Worm (Caenorhabditis elegans) whole organism, late embryonic: ENCODE data around the gene mksr-1.

Source experiments
- C08G9.2 ChIP-seq: sonication (generic microtip); optimal IDR thresholded peaks from 2 replicates; lab custom pipeline; 2016; ENCODE audit warnings: mild to moderate bottlenecking, missing genetic modification characterization, moderate library complexity, missing compliant biosample characterization
- C38D4.7 ChIP-seq: fragments of 200-800 bp; sonication (Bioruptor generic); optimal IDR thresholded peaks from 2 replicates; lab custom pipeline; 2018; ENCODE audit warnings: mild to moderate bottlenecking, missing genetic modification characterization, moderate library complexity, missing compliant biosample characterization
- F13H6.1 ChIP-seq: sonication (generic microtip); optimal IDR thresholded peaks from 2 replicates; lab custom pipeline; 2016; ENCODE audit warnings: missing genetic modification characterization, missing compliant biosample characterization
- K02D7.2 ChIP-seq: sonication (generic microtip); optimal IDR thresholded peaks from 2 replicates; lab custom pipeline; 2017; ENCODE audit warnings: mild to moderate bottlenecking, missing genetic modification characterization, missing compliant biosample characterization
- T23F11.4 ChIP-seq: fragments of 200-800 bp; sonication (Bioruptor generic); optimal IDR thresholded peaks from 2 replicates; lab custom pipeline; 2018; ENCODE audit warnings: mild to moderate bottlenecking, missing genetic modification characterization, missing compliant biosample characterization
- Y22D7AL.16 ChIP-seq: sonication (generic microtip); optimal IDR thresholded peaks from 2 replicates; lab custom pipeline; 2016; ENCODE audit warnings: missing genetic modification characterization, missing compliant biosample characterization
- ama-1 ChIP-seq: fragments of 150-350 bp; optimal IDR thresholded peaks from 2 replicates; lab custom pipeline; 2014
- ceh-14 ChIP-seq: sonication (generic microtip); optimal IDR thresholded peaks from 2 replicates; lab custom pipeline; 2016; ENCODE audit warnings: missing genotype, missing genetic modification characterization, missing compliant biosample characterization
- ceh-18 ChIP-seq: sonication (generic microtip); optimal IDR thresholded peaks from 2 replicates; lab custom pipeline; 2016; ENCODE audit warnings: missing genetic modification characterization, missing compliant biosample characterization
- ceh-19 ChIP-seq: fragments of 200-800 bp; sonication (Bioruptor generic); optimal IDR thresholded peaks from 2 replicates; lab custom pipeline; 2018; ENCODE audit warnings: mild to moderate bottlenecking, missing genetic modification characterization, missing compliant biosample characterization
- ceh-2 ChIP-seq: sonication (generic microtip); optimal IDR thresholded peaks from 2 replicates; lab custom pipeline; 2016; ENCODE audit warnings: missing genotype, missing genetic modification characterization, missing compliant biosample characterization
- ceh-22 ChIP-seq: sonication (generic microtip); optimal IDR thresholded peaks from 2 replicates; lab custom pipeline; 2017; ENCODE audit warnings: missing biosample characterization, missing genetic modification characterization
- ceh-24 ChIP-seq: sonication (generic microtip); optimal IDR thresholded peaks from 2 replicates; lab custom pipeline; 2016; ENCODE audit warnings: mild to moderate bottlenecking, missing genetic modification characterization, missing compliant biosample characterization
- ceh-30 ChIP-seq: fragments of 150-350 bp; optimal IDR thresholded peaks from 2 replicates; lab custom pipeline; 2014; ENCODE audit warnings: missing biosample characterization, missing genetic modification characterization
- ceh-31 ChIP-seq: sonication (generic microtip); optimal IDR thresholded peaks from 2 replicates; lab custom pipeline; 2016; ENCODE audit warnings: missing genetic modification characterization, missing compliant biosample characterization
- ceh-48 ChIP-seq: sonication (generic microtip); optimal IDR thresholded peaks from 2 replicates; lab custom pipeline; 2016; ENCODE audit warnings: missing genetic modification characterization, inconsistent platforms, missing compliant biosample characterization
- ceh-6 ChIP-seq: fragments of 200-800 bp; sonication (Bioruptor generic); optimal IDR thresholded peaks from 2 replicates; lab custom pipeline; 2018; ENCODE audit warnings: mild to moderate bottlenecking, missing genetic modification characterization, missing compliant biosample characterization
- ceh-9 ChIP-seq: sonication (generic microtip); optimal IDR thresholded peaks from 2 replicates; lab custom pipeline; 2016; ENCODE audit warnings: mild to moderate bottlenecking, missing genetic modification characterization, inconsistent platforms, missing compliant biosample characterization
- dmd-4 ChIP-seq: sonication (generic microtip); optimal IDR thresholded peaks from 2 replicates; lab custom pipeline; 2016; ENCODE audit warnings: borderline replicate concordance, missing genetic modification characterization, missing compliant biosample characterization
- elt-2 ChIP-seq: sonication (generic microtip); optimal IDR thresholded peaks from 2 replicates; lab custom pipeline; 2016; ENCODE audit warnings: missing genetic modification reagents, missing genetic modification characterization, missing compliant biosample characterization
- elt-4 ChIP-seq: sonication (generic microtip); optimal IDR thresholded peaks from 2 replicates; lab custom pipeline; 2016; ENCODE audit warnings: missing genetic modification characterization, missing compliant biosample characterization
- ets-4 ChIP-seq: sonication (generic microtip); optimal IDR thresholded peaks from 2 replicates; lab custom pipeline; 2016; ENCODE audit warnings: missing genetic modification characterization, missing compliant biosample characterization
- fax-1 ChIP-seq: sonication (generic microtip); optimal IDR thresholded peaks from 2 replicates; lab custom pipeline; 2016; ENCODE audit warnings: missing genotype, missing genetic modification characterization, missing compliant biosample characterization
- gmeb-2 ChIP-seq: sonication (generic microtip); optimal IDR thresholded peaks from 2 replicates; lab custom pipeline; 2016; ENCODE audit warnings: missing genetic modification characterization, inconsistent platforms, missing compliant biosample characterization
- hlh-13 ChIP-seq: fragments of 200-800 bp; sonication (Bioruptor generic); optimal IDR thresholded peaks from 2 replicates; lab custom pipeline; 2018; ENCODE audit warnings: mild to moderate bottlenecking, missing genetic modification characterization, missing compliant biosample characterization
- hlh-15 ChIP-seq: sonication (generic microtip); optimal IDR thresholded peaks from 2 replicates; lab custom pipeline; 2016; ENCODE audit warnings: missing genetic modification characterization, missing compliant biosample characterization
- hlh-30 ChIP-seq: sonication (generic microtip); optimal IDR thresholded peaks from 2 replicates; lab custom pipeline; 2017; ENCODE audit warnings: antibody characterized with exemption, missing genetic modification characterization, missing compliant biosample characterization; ENCODE audit not compliant: insufficient read depth
- hlh-6 ChIP-seq: sonication (generic microtip); optimal IDR thresholded peaks from 2 replicates; lab custom pipeline; 2016; ENCODE audit warnings: missing genotype, missing genetic modification characterization, missing compliant biosample characterization
- lim-6 ChIP-seq: sonication (generic microtip); optimal IDR thresholded peaks from 2 replicates; lab custom pipeline; 2016; ENCODE audit warnings: missing genetic modification characterization, missing compliant biosample characterization
- lin-11 ChIP-seq: fragments of 200-800 bp; sonication (Bioruptor generic); optimal IDR thresholded peaks from 2 replicates; lab custom pipeline; 2018; ENCODE audit warnings: mild to moderate bottlenecking, missing genetic modification characterization, missing compliant biosample characterization
- madf-2 ChIP-seq: sonication (generic microtip); optimal IDR thresholded peaks from 2 replicates; lab custom pipeline; 2017; ENCODE audit warnings: missing genetic modification characterization, missing compliant biosample characterization
- mec-3 ChIP-seq: sonication (generic microtip); optimal IDR thresholded peaks from 2 replicates; lab custom pipeline; 2016; ENCODE audit warnings: borderline replicate concordance, missing genetic modification characterization, missing compliant biosample characterization
- nfya-1 ChIP-seq: sonication (generic microtip); optimal IDR thresholded peaks from 2 replicates; lab custom pipeline; 2017; ENCODE audit warnings: missing genetic modification characterization, mild to moderate bottlenecking, missing compliant biosample characterization, antibody characterized with exemption, moderate library complexity
- nhr-11 ChIP-seq: fragments of 150-350 bp; optimal IDR thresholded peaks from 2 replicates; lab custom pipeline; 2014; ENCODE audit warnings: missing biosample characterization, missing genetic modification characterization
- odd-2 ChIP-seq: sonication (generic microtip); optimal IDR thresholded peaks from 2 replicates; lab custom pipeline; 2017; ENCODE audit warnings: antibody characterized with exemption, mild to moderate bottlenecking, missing genetic modification characterization, missing compliant biosample characterization
- pag-3 ChIP-seq: sonication (generic microtip); optimal IDR thresholded peaks from 2 replicates; lab custom pipeline; 2016; ENCODE audit warnings: missing compliant biosample characterization, missing genetic modification characterization, borderline replicate concordance
- pat-9 ChIP-seq: fragments of 200-800 bp; sonication (Bioruptor generic); optimal IDR thresholded peaks from 2 replicates; lab custom pipeline; 2018; ENCODE audit warnings: mild to moderate bottlenecking, missing genetic modification characterization, moderate library complexity, missing compliant biosample characterization
- pax-1 ChIP-seq: fragments of 150-350 bp; optimal IDR thresholded peaks from 2 replicates; lab custom pipeline; 2014; ENCODE audit warnings: missing biosample characterization, missing genetic modification characterization
- pha-4 ChIP-seq: fragments of 150-350 bp; optimal IDR thresholded peaks from 2 replicates; lab custom pipeline; 2018; ENCODE audit warnings: missing biosample characterization, missing genetic modification reagents, missing genetic modification characterization
- pqm-1 ChIP-seq: sonication (generic microtip); optimal IDR thresholded peaks from 2 replicates; lab custom pipeline; 2016; ENCODE audit warnings: missing genetic modification characterization, missing compliant biosample characterization
- rnt-1 ChIP-seq: sonication (generic microtip); optimal IDR thresholded peaks from 2 replicates; lab custom pipeline; 2016; ENCODE audit warnings: missing genetic modification characterization, missing compliant biosample characterization
- sox-2 ChIP-seq: fragments of 200-800 bp; sonication (Bioruptor generic); IDR thresholded peaks from 2 replicates; pipeline ENCODE4 v1.3.6; 2022; ENCODE audit warnings: missing genetic modification reagents, missing genetic modification characterization, missing compliant biosample characterization
- sox-4 ChIP-seq: sonication (generic microtip); optimal IDR thresholded peaks from 2 replicates; lab custom pipeline; 2017; ENCODE audit warnings: mild to moderate bottlenecking, missing genetic modification characterization, inconsistent platforms, missing compliant biosample characterization
- unc-3 ChIP-seq, 2 experiments: fragments of 200-800 bp in 1 of 2; sonication (Bioruptor generic) in 1 of 2; sonication (generic microtip) in 1 of 2; conservative IDR thresholded peaks in 1 of 2; optimal IDR thresholded peaks in 1 of 2; 2 replicates each; pipeline versions ENCODE4 v1.3.6 to Lab custom; 2016 to 2022; ENCODE audit warnings: missing compliant biosample characterization in 2 of 2, missing genetic modification characterization in 2 of 2, missing genetic modification reagents in 1 of 2
- unc-55 ChIP-seq: sonication (generic microtip); optimal IDR thresholded peaks from 2 replicates; lab custom pipeline; 2017; ENCODE audit warnings: missing biosample characterization, missing genetic modification reagents, missing genetic modification characterization
- unc-86 ChIP-seq: sonication (generic microtip); optimal IDR thresholded peaks from 2 replicates; lab custom pipeline; 2016; ENCODE audit warnings: missing genetic modification characterization, missing compliant biosample characterization

Gene mksr-1

ce11 chrX:1080549-1080948, 11.6 kb upstream of the mksr-1 start, which contains the start of gene pfn-3:
Gene pfn-3, minus strand, starts transcription at chrX:1080649.
- TF ChIP-seq unc-55 (GFP tag; lab: Kevin White, UChicago) = peak; percentile 23
- no peak for TF ChIP-seq ceh-6 (GFP tag; lab: Kevin White, UChicago)
- no peak for TF ChIP-seq elt-2 (tag; lab: Kevin White, UChicago)
- no peak for TF ChIP-seq madf-2

ce11 chrX:1072152-1072551, 3.2 kb upstream of the mksr-1 start, which contains the start of gene lim-6:
Gene lim-6, plus strand, starts transcription at chrX:1072452.
- TF ChIP-seq dmd-4 (tag; lab: Kevin White, UChicago) (no peak), lim-6 (no peak), ceh-31 (tag; lab: Kevin White, UChicago) (no peak), sox-2 (GFP tag; lab: Robert Waterston, UW) (no peak), fax-1 (tag; lab: Kevin White, UChicago) (no peak), ceh-19 (GFP tag; lab: Kevin White, UChicago) (no peak), unc-3 (GFP tag; conservative IDR thresholded peaks at IDR 0.05; lab: Robert Waterston, UW) (no peak), unc-3 (tag; optimal IDR thresholded peaks at IDR 0.05; lab: Kevin White, UChicago) (no peak), hlh-30 (tag; lab: Kevin White, UChicago) (no peak), pag-3 (tag; lab: Kevin White, UChicago) (no peak), pat-9 (tag; lab: Kevin White, UChicago) (no peak), F13H6.1 (tag; lab: Kevin White, UChicago) (no peak), rnt-1 (tag; lab: Kevin White, UChicago) (no peak), ets-4 (tag; lab: Kevin White, UChicago) (no peak), gmeb-2 (tag; lab: Kevin White, UChicago) (no peak)

ce11 chrX:1064064-1064463, 4.9 kb downstream of the mksr-1 start:
- peak; percentile 38 for TF ChIP-seq C08G9.2 (tag; lab: Kevin White, UChicago)
- TF ChIP-seq unc-55 (GFP tag; lab: Kevin White, UChicago) = peak; percentile 58
- no peak for TF ChIP-seq sox-2 (GFP tag; lab: Robert Waterston, UW)
- no peak for TF ChIP-seq unc-86 (tag; lab: Kevin White, UChicago)
- TF ChIP-seq ama-1 (lab: Kevin White, UChicago) = no peak
- no peak for TF ChIP-seq pat-9 (tag; lab: Kevin White, UChicago)
- TF ChIP-seq ets-4 (tag; lab: Kevin White, UChicago) = no peak
- no peak for TF ChIP-seq ceh-24 (tag; lab: Kevin White, UChicago)
- no peak for TF ChIP-seq lin-11 (tag; lab: Kevin White, UChicago)
- no peak for TF ChIP-seq C38D4.7 (GFP tag; lab: Kevin White, UChicago)
- TF ChIP-seq nhr-11 (tag; lab: Kevin White, UChicago) = no peak
- TF ChIP-seq sox-4 = peak; percentile 4
- TF ChIP-seq hlh-15 (tag; lab: Kevin White, UChicago) = no peak
- no peak for TF ChIP-seq ceh-22 (tag; lab: Kevin White, UChicago)
- no peak for TF ChIP-seq pqm-1 (tag; lab: Kevin White, UChicago)
- TF ChIP-seq ceh-30 (tag; lab: Kevin White, UChicago) = no peak
- peak; percentile 74 for TF ChIP-seq rnt-1 (tag; lab: Kevin White, UChicago)
- peak; percentile 80 for TF ChIP-seq ceh-18
- TF ChIP-seq elt-4 (tag; lab: Kevin White, UChicago) = no peak
- TF ChIP-seq dmd-4 (tag; lab: Kevin White, UChicago) = no peak
- no peak for TF ChIP-seq pax-1 (tag; lab: Kevin White, UChicago)
- no peak for TF ChIP-seq Y22D7AL.16 (tag; lab: Kevin White, UChicago)
- no peak for TF ChIP-seq K02D7.2 (tag; lab: Kevin White, UChicago)
- no peak for TF ChIP-seq hlh-30 (tag; lab: Kevin White, UChicago)
- no peak for TF ChIP-seq hlh-6 (tag; lab: Kevin White, UChicago)
- TF ChIP-seq mec-3 = no peak
- peak; percentile 79 for TF ChIP-seq nfya-1
- TF ChIP-seq hlh-13 (GFP tag; lab: Kevin White, UChicago) = no peak
- no peak for TF ChIP-seq T23F11.4
- peak; percentile 93 for TF ChIP-seq lim-6
- TF ChIP-seq odd-2 (tag; lab: Kevin White, UChicago) = no peak
- no peak for TF ChIP-seq ceh-2
- TF ChIP-seq gmeb-2 (tag; lab: Kevin White, UChicago) = no peak
- peak; percentile 30 for TF ChIP-seq ceh-48 (tag; lab: Kevin White, UChicago)
- no peak for TF ChIP-seq ceh-9 (tag; lab: Kevin White, UChicago)
- TF ChIP-seq unc-3 (GFP tag; conservative IDR thresholded peaks at IDR 0.05; lab: Robert Waterston, UW) = 0 out of 2 replicates have a peak, but pooled peaks have one; percentile 5
- TF ChIP-seq unc-3 (tag; optimal IDR thresholded peaks at IDR 0.05; lab: Kevin White, UChicago) = peak; percentile 61
- peak; percentile 48 for TF ChIP-seq ceh-14
- TF ChIP-seq ceh-6 (GFP tag; lab: Kevin White, UChicago) = no peak
- TF ChIP-seq pha-4 = no peak
- peak; percentile 6 for TF ChIP-seq ceh-19 (GFP tag; lab: Kevin White, UChicago)
